Worm (Caenorhabditis elegans) whole organism, L4 larva: ENCODE results near the gene F17E5.2.

Experiments
- T26A8.4 ChIP-seq: fragments of 200-800 bp; sonication (Bioruptor generic); IDR thresholded peaks from 2 replicates; pipeline ENCODE4 v1.3.6; 2022; ENCODE audit warnings: missing genetic modification characterization, missing compliant biosample characterization
- ZK337.2 ChIP-seq: fragments of 200-800 bp; sonication (Bioruptor generic); IDR thresholded peaks from 2 replicates; pipeline ENCODE4 v1.3.6; 2022; ENCODE audit warnings: missing genetic modification reagents, missing genetic modification characterization, missing compliant biosample characterization
- aha-1 ChIP-seq: fragments of 150-350 bp; peaks from one replicate; lab custom pipeline; 2014; ENCODE audit warnings: missing biosample characterization, missing genetic modification characterization
- ceh-20 ChIP-seq: fragments of 200-800 bp; sonication (Bioruptor generic); IDR thresholded peaks from 2 replicates; pipeline ENCODE4 v1.3.6; 2022; ENCODE audit warnings: missing genetic modification reagents, missing genetic modification characterization, missing compliant biosample characterization
- ceh-62 ChIP-seq: sonication (generic microtip); optimal IDR thresholded peaks from 2 replicates; lab custom pipeline; 2017; ENCODE audit warnings: missing biosample characterization, missing genetic modification characterization
- cey-2 ChIP-seq: sonication (generic microtip); optimal IDR thresholded peaks from 3 replicates; lab custom pipeline; 2017; ENCODE audit warnings: missing genetic modification characterization, mild to moderate bottlenecking, missing compliant biosample characterization, antibody characterized with exemption, borderline replicate concordance; ENCODE audit not compliant: insufficient read depth
- daf-16 ChIP-seq, 3 experiments: sonication (generic microtip); optimal IDR thresholded peaks; 2 replicates each; lab custom pipeline; 2016 to 2017; ENCODE audit warnings: missing genetic modification characterization in 3 of 3, missing genetic modification reagents in 3 of 3, mild to moderate bottlenecking in 2 of 3, missing compliant biosample characterization in 2 of 3, missing biosample characterization in 1 of 3, moderate library complexity in 1 of 3
- daf-19 ChIP-seq: fragments of 200-800 bp; sonication (Bioruptor generic); conservative IDR thresholded peaks from 2 replicates; pipeline ENCODE4 v1.3.6; 2022; ENCODE audit warnings: missing genetic modification characterization, missing compliant biosample characterization
- dmd-6 ChIP-seq: fragments of 200-800 bp; sonication (Bioruptor generic); IDR thresholded peaks from 2 replicates; pipeline ENCODE4 v1.3.6; 2022; ENCODE audit warnings: missing genetic modification reagents, missing genetic modification characterization, missing compliant biosample characterization
- dve-1 ChIP-seq: sonication (generic microtip); optimal IDR thresholded peaks from 2 replicates; lab custom pipeline; 2017; ENCODE audit warnings: antibody characterized with exemption, mild to moderate bottlenecking, missing genetic modification characterization, missing compliant biosample characterization; ENCODE audit not compliant: insufficient read depth
- gei-8 ChIP-seq: fragments of 200-800 bp; sonication (Bioruptor generic); optimal IDR thresholded peaks from 2 replicates; lab custom pipeline; 2018; ENCODE audit warnings: mild to moderate bottlenecking, missing genetic modification characterization, missing compliant biosample characterization
- hlh-11 ChIP-seq: fragments of 200-800 bp; sonication (Bioruptor generic); optimal IDR thresholded peaks from 2 replicates; lab custom pipeline; 2018; ENCODE audit warnings: mild to moderate bottlenecking, missing genetic modification characterization, missing compliant biosample characterization
- hlh-30 ChIP-seq: sonication (generic microtip); optimal IDR thresholded peaks from 2 replicates; lab custom pipeline; 2017; ENCODE audit warnings: antibody characterized with exemption, mild to moderate bottlenecking, missing genetic modification characterization, missing compliant biosample characterization; ENCODE audit not compliant: insufficient read depth
- hmg-1.1 ChIP-seq: fragments of 200-800 bp; sonication (Bioruptor generic); IDR thresholded peaks from 2 replicates; pipeline ENCODE4 v1.3.6; 2022; ENCODE audit warnings: missing genetic modification reagents, missing genetic modification characterization, missing compliant biosample characterization
- lin-1 ChIP-seq: fragments of 200-800 bp; sonication (Bioruptor generic); IDR thresholded peaks from 2 replicates; pipeline ENCODE4 v1.3.6; 2022; ENCODE audit warnings: missing genetic modification reagents, missing genetic modification characterization, missing compliant biosample characterization
- lin-15B ChIP-seq: fragments of 150-350 bp; sonication (generic microtip); optimal IDR thresholded peaks from 3 replicates; lab custom pipeline; 2014; ENCODE audit warnings: missing biosample characterization, missing genetic modification characterization
- lin-38 ChIP-seq: fragments of 200-800 bp; sonication (Bioruptor generic); IDR thresholded peaks from 2 replicates; pipeline ENCODE4 v1.3.6; 2022; ENCODE audit warnings: missing genetic modification reagents, missing genetic modification characterization, missing compliant biosample characterization
- mdl-1 ChIP-seq, 2 experiments: fragments of 150-350 bp in 1 of 2; sonication (generic microtip) in 1 of 2; optimal IDR thresholded peaks; 2 replicates each; lab custom pipeline; 2014 to 2017; ENCODE audit warnings: missing biosample characterization in 2 of 2, missing genetic modification characterization in 2 of 2
- mep-1 ChIP-seq: fragments of 150-350 bp; sonication (generic microtip); optimal IDR thresholded peaks from 3 replicates; lab custom pipeline; 2014; ENCODE audit warnings: missing biosample characterization, missing genetic modification characterization
- mes-2 ChIP-seq: sonication (generic microtip); optimal IDR thresholded peaks from 2 replicates; lab custom pipeline; 2016; ENCODE audit warnings: missing genotype, mild to moderate bottlenecking, missing genetic modification characterization, missing compliant biosample characterization; ENCODE audit not compliant: poor library complexity, severe bottlenecking
- mxl-3 ChIP-seq: fragments of 200-800 bp; sonication (Bioruptor generic); optimal IDR thresholded peaks from 2 replicates; lab custom pipeline; 2018; ENCODE audit warnings: mild to moderate bottlenecking, missing genetic modification characterization, missing compliant biosample characterization
- nhr-10 ChIP-seq: fragments of 150-350 bp; optimal IDR thresholded peaks from 2 replicates; lab custom pipeline; 2014; ENCODE audit warnings: missing biosample characterization, missing genetic modification characterization
- nhr-102 ChIP-seq: sonication (generic microtip); optimal IDR thresholded peaks from 2 replicates; lab custom pipeline; 2016; ENCODE audit warnings: mild to moderate bottlenecking, missing genetic modification characterization, moderate library complexity, missing compliant biosample characterization
- nhr-28 ChIP-seq: fragments of 150-350 bp; optimal IDR thresholded peaks from 2 replicates; lab custom pipeline; 2014; ENCODE audit warnings: missing biosample characterization, missing genetic modification characterization
- nhr-48 ChIP-seq: sonication (generic microtip); optimal IDR thresholded peaks from 2 replicates; lab custom pipeline; 2016; ENCODE audit warnings: mild to moderate bottlenecking, missing genetic modification characterization, missing compliant biosample characterization
- nhr-76 ChIP-seq: fragments of 150-350 bp; optimal IDR thresholded peaks from 2 replicates; lab custom pipeline; 2014; ENCODE audit warnings: missing biosample characterization, missing genetic modification characterization
- nhr-77 ChIP-seq: fragments of 150-350 bp; optimal IDR thresholded peaks from 2 replicates; lab custom pipeline; 2014; ENCODE audit warnings: missing biosample characterization, missing genetic modification characterization
- php-3 ChIP-seq: fragments of 200-800 bp; sonication (Bioruptor generic); IDR thresholded peaks from 2 replicates; pipeline ENCODE4 v1.3.6; 2022; ENCODE audit warnings: missing genetic modification reagents, missing genetic modification characterization, missing compliant biosample characterization
- set-16 ChIP-seq: fragments of 200-800 bp; sonication (Bioruptor generic); IDR thresholded peaks from 2 replicates; pipeline ENCODE4 v1.3.6; 2022; ENCODE audit warnings: missing genetic modification reagents, missing genetic modification characterization, missing compliant biosample characterization
- spr-3 ChIP-seq: fragments of 200-800 bp; sonication (Bioruptor generic); optimal IDR thresholded peaks from 2 replicates; lab custom pipeline; 2018; ENCODE audit warnings: mild to moderate bottlenecking, missing genetic modification characterization, missing compliant biosample characterization
- tra-1 ChIP-seq: fragments of 200-800 bp; sonication (Bioruptor generic); IDR thresholded peaks from 2 replicates; pipeline ENCODE4 v1.3.6; 2022; ENCODE audit warnings: missing genetic modification reagents, missing genetic modification characterization, missing compliant biosample characterization
- unc-62 ChIP-seq, 3 experiments: fragments of 150-350 bp in 1 of 3; sonication (generic microtip); optimal IDR thresholded peaks in 2 of 3; peaks in 1 of 3; 1 replicate in 1 of 3; 2 replicates in 2 of 3; lab custom pipeline; 2014 to 2017; ENCODE audit warnings: missing biosample characterization in 3 of 3, missing genetic modification characterization in 3 of 3, missing genetic modification reagents in 3 of 3, missing genotype in 1 of 3
- vab-7 ChIP-seq: fragments of 200-800 bp; sonication (Bioruptor generic); IDR thresholded peaks from 2 replicates; pipeline ENCODE4 v1.3.6; 2022; ENCODE audit warnings: missing genetic modification reagents, missing genetic modification characterization, missing compliant biosample characterization

Gene F17E5.2

DNA sequence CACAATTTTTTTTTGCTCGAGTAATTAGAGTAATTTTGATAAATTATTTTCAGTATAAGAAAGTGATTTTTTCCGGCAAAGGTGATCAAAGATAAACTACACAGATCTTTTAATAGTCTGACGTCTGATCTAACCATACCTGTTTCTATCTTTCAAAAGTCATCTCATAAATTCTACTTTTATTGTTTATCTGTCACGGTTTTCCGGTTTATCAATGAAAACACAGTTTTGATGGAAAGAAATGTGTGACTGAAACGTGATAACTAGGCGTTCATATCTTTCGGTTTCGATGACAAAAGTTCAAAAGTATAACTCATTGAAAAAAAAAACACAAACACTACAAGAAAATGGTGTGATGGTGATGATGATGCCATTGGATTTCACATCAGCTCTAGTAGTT lies 28.5 kb downstream of the F17E5.2 start:
- peak; percentile 69 for TF ChIP-seq hlh-30 (tag; lab: Kevin White, UChicago)
- TF ChIP-seq nhr-76, result peak; percentile 23
- TF ChIP-seq dve-1 (tag; lab: Kevin White, UChicago), result peak; percentile 0
- TF ChIP-seq cey-2 (tag; lab: Kevin White, UChicago), result no peak
- no peak for TF ChIP-seq vab-7
- no peak for TF ChIP-seq lin-15B (tag; lab: Kevin White, UChicago)
- no peak for TF ChIP-seq lin-1
- peak in 1 of 2 experiments; percentile 21 for TF ChIP-seq unc-62 (GFP tag; optimal IDR thresholded peaks at IDR 0.05 in 1 of 2; lab: Kevin White, UChicago)
- TF ChIP-seq unc-62 (tag; optimal IDR thresholded peaks at IDR 0.05; lab: Kevin White, UChicago), result no peak
- peak; percentile 48; the same call in 1 of the 2 replicates for TF ChIP-seq dmd-6 (GFP tag; lab: Robert Waterston, UW)
- peak; percentile 25 for TF ChIP-seq nhr-77 (tag; lab: Kevin White, UChicago)
- 0 out of 2 replicates have a peak, but pooled peaks have one; percentile 27 for TF ChIP-seq tra-1 (GFP tag; lab: Robert Waterston, UW)
- TF ChIP-seq mep-1 (tag; lab: Kevin White, UChicago), result peak; percentile 22
- TF ChIP-seq hlh-11 (tag; lab: Kevin White, UChicago), result peak; percentile 31
- peak in 1 of 2 experiments; percentile 50 for TF ChIP-seq mdl-1 (tag; optimal IDR thresholded peaks at IDR 0.05; lab: Kevin White, UChicago)
- no peak for TF ChIP-seq aha-1 (tag; lab: Kevin White, UChicago)
- TF ChIP-seq nhr-28 (tag; lab: Kevin White, UChicago), result peak; percentile 52

DNA sequence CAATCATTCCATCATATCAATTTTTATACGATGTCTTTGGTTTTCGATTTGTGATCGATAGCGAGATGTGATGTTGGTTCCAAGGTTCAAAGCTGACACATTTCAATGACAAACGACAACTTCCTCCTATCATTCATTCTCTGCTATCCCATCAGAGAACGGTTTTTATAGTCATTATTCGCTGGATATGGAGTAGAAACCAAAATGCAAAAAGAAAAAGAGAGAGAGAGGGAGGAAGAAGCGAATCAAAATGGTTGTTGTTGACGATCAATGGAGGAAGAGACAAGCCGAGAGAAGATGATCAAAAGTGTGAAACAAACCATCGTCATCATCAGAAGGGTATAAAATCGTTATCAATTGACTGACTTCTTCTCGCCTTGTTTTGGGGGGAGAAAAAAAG lies 31.4 kb downstream of the F17E5.2 start, which contains the start of gene T24D3.2:
TSS of gene T24D3.2 (plus strand) at position 304 of the 400 bp plus-strand sequence.
- TF ChIP-seq dmd-6 (GFP tag; lab: Robert Waterston, UW), result peak; percentile 51
- TF ChIP-seq nhr-77 (tag; lab: Kevin White, UChicago), result peak; percentile 35
- peak; percentile 24 for TF ChIP-seq mep-1 (tag; lab: Kevin White, UChicago)
- TF ChIP-seq php-3 (GFP tag; lab: Robert Waterston, UW), result no peak
- peak; percentile 3 for TF ChIP-seq nhr-102 (tag; lab: Kevin White, UChicago)
- TF ChIP-seq gei-8, result no peak
- TF ChIP-seq daf-19 (GFP tag; lab: Robert Waterston, UW), result no peak
- peak; percentile 73 for TF ChIP-seq nhr-76
- peak; percentile 34 to 64 for TF ChIP-seq mdl-1 (tag; optimal IDR thresholded peaks at IDR 0.05; lab: Kevin White, UChicago)
- TF ChIP-seq nhr-48, result peak; percentile 88
- TF ChIP-seq hlh-11 (tag; lab: Kevin White, UChicago), result peak; percentile 75
- peak; percentile 10 for TF ChIP-seq dve-1 (tag; lab: Kevin White, UChicago)
- peak; percentile 90 for TF ChIP-seq nhr-28 (tag; lab: Kevin White, UChicago)
- TF ChIP-seq ceh-62, result no peak
- TF ChIP-seq nhr-10 (tag; lab: Kevin White, UChicago), result peak; percentile 92
- TF ChIP-seq mxl-3 (GFP tag; lab: Kevin White, UChicago), result peak; percentile 38
- TF ChIP-seq ceh-20 (GFP tag; lab: Robert Waterston, UW), result peak; percentile 62; the same call in 1 of the 2 replicates
- no peak for TF ChIP-seq hmg-1.1 (GFP tag; lab: Robert Waterston, UW)
- peak; percentile 69 for TF ChIP-seq aha-1 (tag; lab: Kevin White, UChicago)
- peak; percentile 74; the same call in 1 of the 2 replicates for TF ChIP-seq tra-1 (GFP tag; lab: Robert Waterston, UW)
- peak; percentile 74 for TF ChIP-seq cey-2 (tag; lab: Kevin White, UChicago)
- no peak for TF ChIP-seq spr-3 (GFP tag; lab: Kevin White, UChicago)
- no peak for TF ChIP-seq ZK337.2

DNA sequence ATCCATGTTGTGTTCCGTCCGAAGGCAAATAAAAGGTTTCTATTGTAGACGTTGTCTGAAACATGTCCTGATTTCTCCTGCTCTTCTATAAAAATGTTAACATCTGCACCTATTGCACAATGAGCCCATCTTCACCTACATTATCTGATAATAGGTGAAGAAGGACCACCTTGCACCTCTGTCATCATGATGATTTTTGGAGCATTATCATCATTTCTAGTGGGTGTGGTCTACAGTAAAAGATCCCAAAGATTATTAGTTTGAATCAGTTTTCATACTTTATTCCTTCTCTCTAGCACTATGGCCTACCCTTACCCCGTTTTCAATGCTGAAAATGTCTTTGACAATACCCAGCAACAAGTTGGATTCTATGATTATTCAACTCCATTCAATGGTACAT lies 36.3 kb downstream of the F17E5.2 start, which contains the start of gene med-1:
TSS of gene med-1 (plus strand) at position 301 of the 400 bp plus-strand sequence.
- TF ChIP-seq mes-2 (tag; lab: Kevin White, UChicago), result no peak
- no peak for TF ChIP-seq daf-16 (GFP tag; optimal IDR thresholded peaks at IDR 0.05; lab: Kevin White, UChicago)
- no peak for TF ChIP-seq daf-16 (tag; optimal IDR thresholded peaks at IDR 0.05; lab: Kevin White, UChicago)
- no peak for TF ChIP-seq nhr-77 (tag; lab: Kevin White, UChicago)
- no peak for TF ChIP-seq T26A8.4 (GFP tag; lab: Robert Waterston, UW)
- no peak for TF ChIP-seq lin-38
- no peak for TF ChIP-seq set-16 (GFP tag; lab: Robert Waterston, UW)
